Fruit fly (Drosophila melanogaster): Measurements from ENCODE around the gene CG3213.

The CG3213 gene

dm6 chr2L:3478034-3478880 lies 41.2 kb downstream of the CG3213 start, which contains the start of gene Thor (continued):
- TF ChIP-seq Spps (tag; optimal IDR thresholded peaks at IDR 0.05) (peak; percentile 21), fru (optimal IDR thresholded peaks at IDR 0.05) (no peak), CG32532 (GFP tag; IDR thresholded peaks at IDR 0.05) (peak; percentile 84), Adf1 (GFP tag; IDR thresholded peaks at IDR 0.05) (peak; percentile 55; the same call in 1 of the 2 replicates), CG2199 (GFP tag; IDR thresholded peaks at IDR 0.05) (peak; percentile 88), Stat92E (GFP tag; optimal IDR thresholded peaks at IDR 0.05) (peak in 1 of 3 experiments; percentile 88), HLHmδ (GFP tag; optimal IDR thresholded peaks at IDR 0.05) (peak; percentile 97), aop (GFP tag; IDR thresholded peaks at IDR 0.05) (peak; percentile 81), NC2α (GFP tag; optimal IDR thresholded peaks at IDR 0.05) (peak; percentile 91), D19B (GFP tag; optimal IDR thresholded peaks at IDR 0.05) (no peak), ham (GFP tag; IDR thresholded peaks at IDR 0.05) (no peak; the same call in 1 of the 2 replicates), bigmax (GFP tag; optimal IDR thresholded peaks at IDR 0.05) (peak; percentile 44), HmgD (GFP tag; optimal IDR thresholded peaks at IDR 0.05) (peak; percentile 82), MESR4 (GFP tag; optimal IDR thresholded peaks at IDR 0.05) (peak; percentile 41), CG13894 (tag; optimal IDR thresholded peaks at IDR 0.05) (peak; percentile 87), mirr (GFP tag; optimal IDR thresholded peaks at IDR 0.05) (peak; percentile 91), CG42726 (GFP tag; IDR thresholded peaks at IDR 0.05; ENCODE audit: partially characterized antibody) (peak; percentile 91), CTCF (GFP tag; optimal IDR thresholded peaks at IDR 0.05) (peak; percentile 29), ara (GFP tag; IDR thresholded peaks at IDR 0.05) (peak; percentile 86), CG34376 (GFP tag; optimal IDR thresholded peaks at IDR 0.05) (peak; percentile 93), CoRest (tag; optimal IDR thresholded peaks at IDR 0.05) (no peak), HLH3B (GFP tag; IDR thresholded peaks at IDR 0.05) (peak; percentile 66; the same call in 1 of the 2 replicates), H2.0 (GFP tag; IDR thresholded peaks at IDR 0.05) (peak; percentile 66), CG17361 (GFP tag; IDR thresholded peaks at IDR 0.05) (0 out of 3 replicates have a peak, but pooled peaks have one; percentile 24), Hr51 (GFP tag; optimal IDR thresholded peaks at IDR 0.05) (peak; percentile 40 to 41), Lim3 (GFP tag; IDR thresholded peaks at IDR 0.05) (no peak), pum (GFP tag; optimal IDR thresholded peaks at IDR 0.05) (no peak), Hmx (GFP tag; optimal IDR thresholded peaks at IDR 0.05) (no peak), bcd (GFP tag; optimal IDR thresholded peaks at IDR 0.05) (peak; percentile 77), Sox100B (GFP tag; optimal IDR thresholded peaks at IDR 0.05) (no peak), CG5180 (GFP tag; optimal IDR thresholded peaks at IDR 0.05) (peak; percentile 74), eyg (GFP tag; optimal IDR thresholded peaks at IDR 0.05) (peak; percentile 72), CG9797 (GFP tag; optimal IDR thresholded peaks at IDR 0.05) (no peak), CG34224 (GFP tag; IDR thresholded peaks at IDR 0.05; ENCODE audit: partially characterized antibody) (peak; percentile 61; the same call in 2 of the 3 replicates), CG7839 (tag; optimal IDR thresholded peaks at IDR 0.05) (peak; percentile 61), Opbp (GFP tag; IDR thresholded peaks at IDR 0.05; ENCODE audit: partially characterized antibody) (peak; percentile 71), lmd (GFP tag; IDR thresholded peaks at IDR 0.05) (peak; percentile 33; the same call in 1 of the 2 replicates), ac (GFP tag; optimal IDR thresholded peaks at IDR 0.05) (peak; percentile 56), CG10366 (GFP tag; IDR thresholded peaks at IDR 0.05) (no peak), B-H2 (GFP tag; optimal IDR thresholded peaks at IDR 0.05) (peak; percentile 82), sna (GFP tag; IDR thresholded peaks at IDR 0.05; ENCODE audit: partially characterized antibody) (peak; percentile 48; the same call in 1 of the 2 replicates), CG12071 (GFP tag; optimal IDR thresholded peaks at IDR 0.05) (peak; percentile 73), yki (optimal IDR thresholded peaks at IDR 0.05) (peak; percentile 89), wor (GFP tag; IDR thresholded peaks at IDR 0.05) (no peak), Xrp1 (GFP tag; IDR thresholded peaks at IDR 0.05) (peak; percentile 57), hbn (GFP tag; IDR thresholded peaks at IDR 0.05; ENCODE audit: partially characterized antibody) (peak; percentile 47; the same call in 1 of the 2 replicates), pb (GFP tag; optimal IDR thresholded peaks at IDR 0.05) (peak; percentile 75), CG6854 (GFP tag; optimal IDR thresholded peaks at IDR 0.05) (peak; percentile 78), CG17568 (GFP tag; optimal IDR thresholded peaks at IDR 0.05) (peak; percentile 71)

Data from whole organism, embryonic.